Worm (Caenorhabditis elegans) whole organism, L3 larva: ENCODE results near the gene T26G10.4.

Source experiments
- R02D3.7 ChIP-seq: fragments of 150-350 bp; optimal IDR thresholded peaks from 2 replicates; lab custom pipeline; 2014; ENCODE audit warnings: missing biosample characterization, missing genetic modification characterization
- aly-2 ChIP-seq: fragments of 150-350 bp; optimal IDR thresholded peaks from 2 replicates; lab custom pipeline; 2014; ENCODE audit warnings: missing biosample characterization, missing genetic modification characterization
- ama-1 ChIP-seq: fragments of 150-350 bp; optimal IDR thresholded peaks from 2 replicates; lab custom pipeline; 2018
- ceh-16 ChIP-seq: sonication (generic microtip); optimal IDR thresholded peaks from 2 replicates; lab custom pipeline; 2017; ENCODE audit warnings: missing biosample characterization, missing genetic modification characterization
- ceh-82 ChIP-seq: fragments of 150-350 bp; optimal IDR thresholded peaks from 2 replicates; lab custom pipeline; 2014; ENCODE audit warnings: missing biosample characterization, missing genetic modification characterization
- ceh-9 ChIP-seq: sonication (generic microtip); optimal IDR thresholded peaks from 2 replicates; lab custom pipeline; 2018; ENCODE audit warnings: missing biosample characterization, missing genetic modification characterization
- egl-5 ChIP-seq: fragments of 150-350 bp; optimal IDR thresholded peaks from 2 replicates; lab custom pipeline; 2017; ENCODE audit warnings: missing biosample characterization, missing genetic modification reagents, missing genetic modification characterization, inconsistent platforms
- elt-2 ChIP-seq: sonication (generic microtip); optimal IDR thresholded peaks from 2 replicates; lab custom pipeline; 2016; ENCODE audit warnings: missing genetic modification reagents, mild to moderate bottlenecking, missing genetic modification characterization, missing compliant biosample characterization
- elt-3 ChIP-seq, 3 experiments: fragments of 150-350 bp in 1 of 3; sonication (generic microtip) in 2 of 3; optimal IDR thresholded peaks; 2 replicates in 2 of 3; 4 replicates in 1 of 3; lab custom pipeline; 2014 to 2017; ENCODE audit warnings: missing biosample characterization in 3 of 3, missing genetic modification characterization in 3 of 3
- eor-1 ChIP-seq, 2 experiments: fragments of 150-350 bp; optimal IDR thresholded peaks; 2 replicates each; lab custom pipeline; 2014 to 2018; ENCODE audit warnings: missing biosample characterization in 2 of 2, missing genetic modification characterization in 2 of 2
- fkh-10 ChIP-seq: sonication (generic microtip); optimal IDR thresholded peaks from 2 replicates; lab custom pipeline; 2017; ENCODE audit warnings: missing biosample characterization, missing genetic modification reagents, missing genetic modification characterization
- fkh-2 ChIP-seq: fragments of 150-350 bp; optimal IDR thresholded peaks from 2 replicates; lab custom pipeline; 2014; ENCODE audit warnings: missing biosample characterization, missing genetic modification reagents, missing genetic modification characterization
- fos-1 ChIP-seq: fragments of 150-350 bp; optimal IDR thresholded peaks from 2 replicates; lab custom pipeline; 2014; ENCODE audit warnings: missing biosample characterization, missing genetic modification characterization
- hmg-11 ChIP-seq: sonication (generic microtip); optimal IDR thresholded peaks from 2 replicates; lab custom pipeline; 2016; ENCODE audit warnings: missing genetic modification characterization, missing compliant biosample characterization
- lin-15B ChIP-seq: fragments of 150-350 bp; optimal IDR thresholded peaks from 2 replicates; lab custom pipeline; 2014; ENCODE audit warnings: missing biosample characterization, missing genetic modification characterization
- lin-39 ChIP-seq: fragments of 150-350 bp; optimal IDR thresholded peaks from 2 replicates; lab custom pipeline; 2018; ENCODE audit warnings: missing biosample characterization, missing genetic modification reagents, missing genetic modification characterization
- lsy-12 ChIP-seq: sonication (generic microtip); optimal IDR thresholded peaks from 2 replicates; lab custom pipeline; 2016; ENCODE audit warnings: mild to moderate bottlenecking, missing genetic modification characterization, missing compliant biosample characterization
- mml-1 ChIP-seq: fragments of 150-350 bp; sonication (generic microtip); optimal IDR thresholded peaks from 3 replicates; lab custom pipeline; 2014; ENCODE audit warnings: missing biosample characterization, missing genetic modification characterization
- nfya-1 ChIP-seq: sonication (generic microtip); optimal IDR thresholded peaks from 2 replicates; lab custom pipeline; 2017; ENCODE audit warnings: missing genetic modification characterization, mild to moderate bottlenecking, missing compliant biosample characterization, antibody characterized with exemption, moderate library complexity; ENCODE audit not compliant: insufficient read depth
- nhr-11 ChIP-seq: fragments of 150-350 bp; optimal IDR thresholded peaks from 2 replicates; lab custom pipeline; 2014; ENCODE audit warnings: missing biosample characterization, missing genetic modification characterization
- nhr-12 ChIP-seq: fragments of 150-350 bp; optimal IDR thresholded peaks from 2 replicates; lab custom pipeline; 2014; ENCODE audit warnings: missing biosample characterization, missing genetic modification characterization
- nhr-23 ChIP-seq: fragments of 150-350 bp; optimal IDR thresholded peaks from 2 replicates; lab custom pipeline; 2014; ENCODE audit warnings: missing biosample characterization, missing genetic modification reagents, missing genetic modification characterization
- nhr-237 ChIP-seq: fragments of 150-350 bp; optimal IDR thresholded peaks from 2 replicates; lab custom pipeline; 2014; ENCODE audit warnings: missing biosample characterization, missing genetic modification characterization
- nhr-25 ChIP-seq: sonication (generic microtip); optimal IDR thresholded peaks from 2 replicates; lab custom pipeline; 2017; ENCODE audit warnings: missing biosample characterization, missing genetic modification characterization
- nhr-28 ChIP-seq: fragments of 150-350 bp; optimal IDR thresholded peaks from 2 replicates; lab custom pipeline; 2014; ENCODE audit warnings: missing biosample characterization, missing genetic modification characterization
- nhr-43 ChIP-seq: sonication (generic microtip); optimal IDR thresholded peaks from 2 replicates; lab custom pipeline; 2016; ENCODE audit warnings: mild to moderate bottlenecking, missing genetic modification characterization, missing compliant biosample characterization; ENCODE audit not compliant: poor library complexity, severe bottlenecking
- nhr-67 ChIP-seq: fragments of 150-350 bp; optimal IDR thresholded peaks from 2 replicates; lab custom pipeline; 2014; ENCODE audit warnings: missing biosample characterization, missing genetic modification characterization
- nhr-76 ChIP-seq: fragments of 150-350 bp; sonication (generic microtip); optimal IDR thresholded peaks from 5 replicates; lab custom pipeline; 2014; ENCODE audit warnings: missing biosample characterization, missing genetic modification characterization
- nhr-77 ChIP-seq: fragments of 150-350 bp; optimal IDR thresholded peaks from 2 replicates; lab custom pipeline; 2014; ENCODE audit warnings: missing biosample characterization, missing genetic modification characterization
- pha-4 ChIP-seq: fragments of 150-350 bp; optimal IDR thresholded peaks from 2 replicates; lab custom pipeline; 2014; ENCODE audit warnings: missing biosample characterization, missing genetic modification reagents, missing genetic modification characterization
- pqm-1 ChIP-seq: fragments of 150-350 bp; optimal IDR thresholded peaks from 2 replicates; lab custom pipeline; 2017; ENCODE audit warnings: missing biosample characterization, missing genetic modification characterization, inconsistent platforms
- sea-2 ChIP-seq: fragments of 150-350 bp; sonication (generic microtip); optimal IDR thresholded peaks from 4 replicates; lab custom pipeline; 2014; ENCODE audit warnings: missing biosample characterization, missing genetic modification reagents, missing genetic modification characterization
- snpc-4 ChIP-seq: fragments of 150-350 bp; optimal IDR thresholded peaks from 2 replicates; lab custom pipeline; 2014; ENCODE audit warnings: missing biosample characterization, missing genetic modification characterization
- tbx-2 ChIP-seq: sonication (generic microtip); optimal IDR thresholded peaks from 2 replicates; lab custom pipeline; 2016; ENCODE audit warnings: mild to moderate bottlenecking, missing genetic modification characterization, missing compliant biosample characterization
- unc-39 ChIP-seq: sonication (generic microtip); optimal IDR thresholded peaks from 4 replicates; lab custom pipeline; 2017; ENCODE audit warnings: missing biosample characterization, missing genetic modification characterization
- unc-62 ChIP-seq: fragments of 150-350 bp; sonication (generic microtip); optimal IDR thresholded peaks from 4 replicates; lab custom pipeline; 2014; ENCODE audit warnings: missing biosample characterization, missing genetic modification reagents, missing genetic modification characterization
- zag-1 ChIP-seq: fragments of 150-350 bp; optimal IDR thresholded peaks from 2 replicates; lab custom pipeline; 2014; ENCODE audit warnings: missing biosample characterization, missing genetic modification characterization
- ztf-11 ChIP-seq: fragments of 150-350 bp; optimal IDR thresholded peaks from 2 replicates; lab custom pipeline; 2014; ENCODE audit warnings: missing biosample characterization, missing genetic modification characterization
- ztf-4 ChIP-seq: fragments of 150-350 bp; optimal IDR thresholded peaks from 2 replicates; lab custom pipeline; 2014; ENCODE audit warnings: missing biosample characterization, missing genetic modification characterization

T26G10.4 gene

DNA sequence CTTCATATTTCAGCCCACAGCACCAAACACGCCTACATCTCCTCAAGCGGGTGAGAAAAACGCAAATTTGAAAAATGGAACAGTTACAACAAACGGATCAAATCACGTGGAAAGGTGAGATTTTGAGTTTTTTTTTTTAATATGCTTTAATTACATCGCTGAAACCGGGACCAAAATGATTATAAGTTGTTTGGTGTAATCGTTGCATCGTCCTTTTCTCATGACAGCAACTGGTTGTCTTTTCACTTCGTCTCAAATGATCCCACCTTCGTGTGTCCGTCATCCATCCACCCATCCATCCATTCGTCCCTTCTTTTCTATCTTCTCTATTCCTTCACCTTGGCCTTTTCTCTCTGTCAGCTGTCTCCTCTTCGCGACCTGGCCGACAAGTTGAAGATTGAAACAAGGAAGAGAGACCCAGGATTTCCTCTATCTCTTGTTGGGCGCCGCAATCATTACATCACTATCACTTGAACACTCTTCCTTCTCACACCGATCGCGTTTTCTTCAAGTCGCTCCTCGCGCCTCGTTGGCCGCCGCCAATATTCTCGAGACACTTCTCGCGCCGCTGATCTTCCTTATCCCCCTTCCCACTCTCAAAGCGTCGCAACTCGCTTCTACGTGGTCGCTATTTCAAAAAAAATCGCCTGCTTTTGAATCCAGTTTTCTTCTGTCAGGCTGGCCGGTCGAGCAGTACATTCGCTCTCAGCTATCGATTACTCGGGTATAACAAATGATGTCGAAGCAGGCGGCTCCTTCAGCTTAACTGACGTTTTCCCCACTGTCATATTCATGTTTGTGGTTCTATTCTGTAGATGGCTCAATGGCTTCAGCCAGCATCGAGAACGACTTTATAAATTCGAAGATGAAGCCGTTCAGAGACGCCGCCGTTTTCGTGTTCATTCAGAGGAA is 37.1 kb downstream of the T26G10.4 start:
- no peak for TF ChIP-seq eor-1 (tag; optimal IDR thresholded peaks at IDR 0.05; lab: Kevin White, UChicago)
- TF ChIP-seq nhr-28 (tag; lab: Kevin White, UChicago) = no peak
- TF ChIP-seq pha-4 (tag; lab: Kevin White, UChicago) = no peak
- TF ChIP-seq unc-62 = peak; percentile 36
- peak; percentile 21 for TF ChIP-seq snpc-4 (tag; lab: Kevin White, UChicago)
- TF ChIP-seq nhr-25 = peak; percentile 15
- no peak for TF ChIP-seq zag-1 (tag; lab: Kevin White, UChicago)
- peak; percentile 48 for TF ChIP-seq nhr-23
- no peak for TF ChIP-seq lin-39 (tag; lab: Kevin White, UChicago)
- TF ChIP-seq nhr-67 (tag; lab: Kevin White, UChicago) = no peak
- peak; percentile 10 for TF ChIP-seq lin-15B
- TF ChIP-seq elt-2 = no peak
- TF ChIP-seq nhr-43 (tag; lab: Kevin White, UChicago) = no peak
- TF ChIP-seq pqm-1 = no peak
- peak; percentile 57 for TF ChIP-seq ama-1 (lab: Kevin White, UChicago)
- no peak for TF ChIP-seq mml-1 (tag; lab: Kevin White, UChicago)
- no peak for TF ChIP-seq ceh-82 (tag; lab: Kevin White, UChicago)
- no peak for TF ChIP-seq ceh-9
- peak; percentile 34 for TF ChIP-seq nfya-1 (tag; lab: Kevin White, UChicago)
- no peak for TF ChIP-seq fos-1 (tag; lab: Kevin White, UChicago)
- TF ChIP-seq nhr-12 (tag; lab: Kevin White, UChicago) = no peak
- TF ChIP-seq elt-3 (tag; optimal IDR thresholded peaks at IDR 0.05; lab: Kevin White, UChicago) = no peak

DNA sequence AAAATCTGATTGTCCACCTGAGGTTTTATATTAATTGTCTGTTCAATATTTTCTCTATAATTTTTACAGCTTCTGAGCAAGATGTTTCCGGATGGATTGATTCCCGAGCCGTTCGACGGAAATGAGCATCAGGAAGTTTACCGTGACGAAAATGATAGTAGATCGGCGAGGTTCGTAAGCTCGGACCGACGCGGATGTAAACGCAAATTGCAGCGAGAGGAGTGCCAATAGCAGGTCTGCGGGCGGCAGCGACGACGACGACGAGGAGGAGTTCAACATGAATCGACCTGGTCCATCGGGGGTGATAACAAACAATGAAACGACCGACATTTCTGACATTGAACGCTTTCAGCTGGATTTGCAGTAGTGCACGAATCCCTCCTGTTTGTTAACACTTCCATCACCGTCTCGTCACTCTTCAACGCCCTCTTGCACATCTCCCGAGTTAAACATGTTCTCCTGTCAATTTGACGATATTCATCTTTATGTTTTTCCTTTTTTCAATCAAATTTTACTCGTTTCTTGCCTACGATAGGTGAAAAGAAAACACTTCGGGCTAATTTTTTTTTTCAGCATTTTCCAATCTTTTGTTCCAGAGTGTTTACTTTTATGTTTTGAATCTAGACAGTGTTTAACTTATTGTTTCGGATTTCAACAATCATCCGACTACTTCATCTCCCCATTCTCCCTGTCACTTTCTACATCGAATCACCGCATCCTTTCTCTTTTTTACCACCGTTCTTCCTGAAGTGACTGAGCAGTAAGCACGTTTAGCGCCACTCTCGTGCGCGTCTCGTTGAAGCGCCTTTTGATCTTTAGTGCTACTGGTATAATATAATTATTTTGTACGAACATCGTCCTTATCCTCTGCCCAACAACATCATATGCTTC is 41.8 kb downstream of the T26G10.4 start:
- no peak for TF ChIP-seq nfya-1 (tag; lab: Kevin White, UChicago)
- TF ChIP-seq ztf-4 (tag; lab: Kevin White, UChicago) = no peak
- no peak for TF ChIP-seq ceh-16 (tag; lab: Kevin White, UChicago)
- no peak for TF ChIP-seq ceh-82 (tag; lab: Kevin White, UChicago)
- no peak for TF ChIP-seq nhr-237 (tag; lab: Kevin White, UChicago)
- TF ChIP-seq sea-2 = no peak
- peak; percentile 14 for TF ChIP-seq R02D3.7
- TF ChIP-seq eor-1 (tag; optimal IDR thresholded peaks at IDR 0.05; lab: Kevin White, UChicago) = no peak
- TF ChIP-seq pha-4 (tag; lab: Kevin White, UChicago) = no peak
- TF ChIP-seq, all 47 proteins: peak for 1

DNA sequence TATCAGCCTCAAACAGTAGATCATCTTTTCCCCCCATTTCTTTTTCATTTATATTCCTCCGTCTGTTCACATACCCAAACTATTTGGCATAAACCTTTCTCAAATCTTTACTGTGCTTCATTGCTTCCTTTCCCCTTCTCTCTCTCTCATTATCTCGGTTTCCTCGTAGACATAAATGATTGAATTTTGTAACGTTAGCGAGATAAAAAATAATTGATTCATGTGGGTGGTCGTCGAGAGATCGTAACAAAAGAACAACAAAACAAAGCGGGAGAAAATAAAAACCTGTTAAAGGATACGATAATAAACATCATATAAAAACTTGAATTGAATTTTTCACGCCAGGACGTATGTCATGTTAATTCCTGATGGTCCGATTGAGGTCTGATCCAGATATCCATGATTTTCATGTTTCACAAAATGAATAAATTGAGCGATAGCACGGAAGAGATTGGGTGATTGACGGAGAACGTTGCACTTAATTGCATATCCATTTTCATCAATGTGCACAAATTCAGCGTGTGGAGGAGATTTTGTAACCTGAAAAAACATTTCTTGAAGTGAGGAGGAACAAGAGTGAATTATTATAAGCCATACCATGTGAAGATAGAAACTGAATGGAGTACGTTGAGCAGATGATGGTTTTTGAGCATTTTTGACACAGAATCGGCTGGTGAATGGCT is 42.6 kb downstream of the T26G10.4 start:
- TF ChIP-seq zag-1 (tag; lab: Kevin White, UChicago) (no peak), nhr-23 (peak; percentile 17), eor-1 (tag; optimal IDR thresholded peaks at IDR 0.05; lab: Kevin White, UChicago) (no peak), ama-1 (lab: Kevin White, UChicago) (no peak), elt-3 (tag; optimal IDR thresholded peaks at IDR 0.05; lab: Kevin White, UChicago) (no peak), nhr-11 (no peak)

DNA sequence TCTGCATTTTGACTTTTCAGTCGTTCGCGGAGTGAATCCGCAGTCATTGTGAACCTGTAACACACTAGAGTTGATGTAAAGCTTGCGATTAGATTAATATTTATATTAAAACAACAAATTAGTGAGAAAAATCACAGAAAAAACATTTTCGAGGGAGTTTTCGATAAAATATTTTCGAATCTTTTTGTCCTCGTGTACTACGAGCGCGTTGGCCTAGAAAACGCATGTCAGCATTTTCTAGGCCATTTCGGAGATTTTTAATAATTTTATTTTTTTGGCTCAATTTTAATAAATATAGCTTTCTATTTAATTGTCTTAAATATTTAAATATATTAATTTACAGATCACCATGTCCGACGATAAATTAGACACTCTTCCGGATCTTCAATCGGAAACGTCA is 45.1 kb downstream of the T26G10.4 start, which contains the start of gene B0464.9:
Gene B0464.9 (plus strand): TSS at position 344 of the 400 bp plus-strand sequence.
- no peak for TF ChIP-seq aly-2
- TF ChIP-seq pha-4 (tag; lab: Kevin White, UChicago) = peak; percentile 64
- TF ChIP-seq nhr-76 (tag; lab: Kevin White, UChicago) = no peak
- no peak for TF ChIP-seq elt-3 (tag; optimal IDR thresholded peaks at IDR 0.05; lab: Kevin White, UChicago)
- TF ChIP-seq fkh-2 (tag; lab: Kevin White, UChicago) = no peak
- TF ChIP-seq unc-39 (tag; lab: Kevin White, UChicago) = no peak
- peak; percentile 21 for TF ChIP-seq lsy-12 (tag; lab: Kevin White, UChicago)
- no peak for TF ChIP-seq tbx-2 (tag; lab: Kevin White, UChicago)
- TF ChIP-seq ama-1 (lab: Kevin White, UChicago) = no peak
- peak; percentile 79 for TF ChIP-seq lin-15B
- peak; percentile 35 for TF ChIP-seq nfya-1 (tag; lab: Kevin White, UChicago)
- TF ChIP-seq elt-2 = peak; percentile 10
- no peak for TF ChIP-seq unc-62
- no peak for TF ChIP-seq fkh-10 (GFP tag; lab: Kevin White, UChicago)
- TF ChIP-seq nhr-77 (tag; lab: Kevin White, UChicago) = no peak
- TF ChIP-seq pqm-1 = peak; percentile 42
- peak; percentile 77 for TF ChIP-seq nhr-43 (tag; lab: Kevin White, UChicago)
- TF ChIP-seq nhr-23 = peak; percentile 66
- TF ChIP-seq ztf-11 (tag; lab: Kevin White, UChicago) = no peak
- TF ChIP-seq egl-5 (tag; lab: Kevin White, UChicago) = no peak
- TF ChIP-seq hmg-11 (tag; lab: Kevin White, UChicago) = peak; percentile 8
- TF ChIP-seq nhr-28 (tag; lab: Kevin White, UChicago) = no peak
- TF ChIP-seq zag-1 (tag; lab: Kevin White, UChicago) = no peak
- TF ChIP-seq nhr-11 = no peak
- no peak for TF ChIP-seq nhr-67 (tag; lab: Kevin White, UChicago)
